Fruit fly (Drosophila melanogaster) whole organism, wandering third instar larva: ENCODE results near the gene CG11771.

Experiments
- Abd-B ChIP-seq: fragments of >200 bp; optimal IDR thresholded peaks from 2 replicates; lab custom pipeline; 2017; ENCODE audit warnings: missing biosample characterization, missing genetic modification characterization
- CG32264 ChIP-seq: fragments of 200-800 bp; sonication (Bioruptor generic); optimal IDR thresholded peaks from 2 replicates; lab custom pipeline; 2016; ENCODE audit warnings: missing biosample characterization, missing genetic modification characterization
- CG9705 ChIP-seq: fragments of 200-800 bp; sonication (Bioruptor generic); optimal IDR thresholded peaks from 2 replicates; lab custom pipeline; 2018; ENCODE audit warnings: missing biosample characterization, mild to moderate bottlenecking, missing genetic modification characterization
- CrebA ChIP-seq: fragments of 200-800 bp; sonication (Bioruptor generic); optimal IDR thresholded peaks from 2 replicates; lab custom pipeline; 2016; ENCODE audit warnings: missing biosample characterization, mild to moderate bottlenecking, missing genetic modification characterization, borderline replicate concordance
- Dfd ChIP-seq: fragments of >200 bp; optimal IDR thresholded peaks from 2 replicates; lab custom pipeline; 2017; ENCODE audit warnings: missing biosample characterization, missing genetic modification characterization
- Dif ChIP-seq: fragments of 200-275, 200-300 bp; sonication (Bioruptor generic); optimal IDR thresholded peaks from 2 replicates; lab custom pipeline; 2018; ENCODE audit warnings: missing biosample characterization, missing genetic modification characterization; ENCODE audit not compliant: partially characterized antibody
- GATAd ChIP-seq: sonication (Bioruptor generic); optimal IDR thresholded peaks from 2 replicates; lab custom pipeline; 2016; ENCODE audit warnings: missing biosample characterization, missing genetic modification characterization
- HLH106 ChIP-seq: fragments of 200-800 bp; optimal IDR thresholded peaks from 3 replicates; lab custom pipeline; 2019; ENCODE audit warnings: missing biosample characterization, mild to moderate bottlenecking, missing genetic modification characterization, moderate library complexity
- Hnf4 ChIP-seq: fragments of 200-800 bp; sonication (Bioruptor generic); optimal IDR thresholded peaks from 2 replicates; lab custom pipeline; 2016; ENCODE audit warnings: missing biosample characterization, mild to moderate bottlenecking, missing genetic modification characterization
- Jra ChIP-seq: sonication (Bioruptor generic); optimal IDR thresholded peaks from 2 replicates; lab custom pipeline; 2016; ENCODE audit warnings: missing biosample characterization, missing genetic modification characterization
- Mio ChIP-seq: sonication (Bioruptor generic); optimal IDR thresholded peaks from 2 replicates; lab custom pipeline; 2016; ENCODE audit warnings: missing biosample characterization, missing genetic modification characterization
- Myc ChIP-seq: fragments of >200 bp; optimal IDR thresholded peaks from 2 replicates; lab custom pipeline; 2017
- Rel ChIP-seq, 2 experiments: fragments of 200-800 bp; sonication (Bioruptor generic) in 1 of 2; optimal IDR thresholded peaks; 2 replicates in 1 of 2; 3 replicates in 1 of 2; lab custom pipeline; 2016 to 2019; ENCODE audit warnings: mild to moderate bottlenecking in 2 of 2, missing biosample characterization in 2 of 2, missing genetic modification characterization in 2 of 2, moderate library complexity in 1 of 2
- Sp1 ChIP-seq: fragments of 200-800 bp; sonication (Bioruptor generic); optimal IDR thresholded peaks from 3 replicates; lab custom pipeline; 2019; ENCODE audit warnings: missing biosample characterization, mild to moderate bottlenecking, missing genetic modification characterization, moderate library complexity
- Vsx2 ChIP-seq: fragments of 200-300, 225-300 bp; sonication (Bioruptor generic); optimal IDR thresholded peaks from 2 replicates; lab custom pipeline; 2018; ENCODE audit warnings: missing biosample characterization, missing genetic modification characterization; ENCODE audit not compliant: partially characterized antibody
- br ChIP-seq: fragments of 200-800 bp; sonication (Bioruptor generic); optimal IDR thresholded peaks from 2 replicates; lab custom pipeline; 2016; ENCODE audit warnings: missing biosample characterization, missing genetic modification characterization
- dl ChIP-seq, 2 experiments: fragments of 175-275, 200-275 bp in 1 of 2; fragments of 200-275 bp in 1 of 2; sonication (Bioruptor generic); optimal IDR thresholded peaks; lab custom pipeline; 2018; ENCODE audit warnings: mild to moderate bottlenecking in 2 of 2, missing biosample characterization in 2 of 2, missing genetic modification characterization in 2 of 2, moderate library complexity in 2 of 2; ENCODE audit not compliant: partially characterized antibody in 2 of 2, insufficient read depth in 1 of 2
- dmrt93B ChIP-seq: fragments of 200-800 bp; sonication (Bioruptor generic); optimal IDR thresholded peaks from 2 replicates; lab custom pipeline; 2018; ENCODE audit warnings: missing biosample characterization, mild to moderate bottlenecking, missing genetic modification characterization
- dsf ChIP-seq: sonication (Bioruptor generic); optimal IDR thresholded peaks from 2 replicates; lab custom pipeline; 2016; ENCODE audit warnings: missing biosample characterization, missing genetic modification characterization, borderline replicate concordance
- ey ChIP-seq: fragments of 200-800 bp; sonication (Bioruptor generic); optimal IDR thresholded peaks from 2 replicates; lab custom pipeline; 2016; ENCODE audit warnings: missing biosample characterization, missing genetic modification characterization
- h ChIP-seq: fragments of 200-800 bp; sonication (Bioruptor generic); optimal IDR thresholded peaks from 3 replicates; lab custom pipeline; 2016; ENCODE audit warnings: missing biosample characterization, mild to moderate bottlenecking, missing genetic modification characterization
- jim ChIP-seq: fragments of 175-275, 200-325 bp; sonication (Bioruptor generic); optimal IDR thresholded peaks from 2 replicates; lab custom pipeline; 2016; ENCODE audit warnings: missing biosample characterization, mild to moderate bottlenecking, missing genetic modification characterization
- pan ChIP-seq: fragments of >200 bp; optimal IDR thresholded peaks from 2 replicates; lab custom pipeline; 2017
- sage ChIP-seq: fragments of 200-800 bp; sonication (Bioruptor generic); optimal IDR thresholded peaks from 2 replicates; lab custom pipeline; 2016; ENCODE audit warnings: missing biosample characterization, mild to moderate bottlenecking, missing genetic modification characterization
- tai ChIP-seq: sonication (Bioruptor generic); optimal IDR thresholded peaks from 2 replicates; lab custom pipeline; 2016; ENCODE audit warnings: missing biosample characterization, missing genetic modification characterization
- usp ChIP-seq: fragments of >200 bp; optimal IDR thresholded peaks from 2 replicates; lab custom pipeline; 2017; ENCODE audit warnings: missing biosample characterization, missing genetic modification characterization
- woc ChIP-seq: sonication (Bioruptor generic); optimal IDR thresholded peaks from 2 replicates; lab custom pipeline; 2016; ENCODE audit warnings: missing biosample characterization, mild to moderate bottlenecking, missing genetic modification characterization

The CG11771 gene

dm6 chr3R:24900816-24901215 is 31.0 kb upstream of the CG11771 start, which contains the start of gene CG10845:
TSS of gene CG10845 (plus strand) at chr3R:24901116.
- TF ChIP-seq CG9705 (GFP tag; lab: Kevin White, UChicago), result no peak
- no peak for TF ChIP-seq Hnf4 (GFP tag; lab: Kevin White, UChicago)
- no peak for TF ChIP-seq usp (GFP tag; lab: Kevin White, UChicago)
- no peak for TF ChIP-seq Rel (GFP tag; optimal IDR thresholded peaks at IDR 0.05; lab: Kevin White, UChicago)
- no peak for TF ChIP-seq Rel (tag; optimal IDR thresholded peaks at IDR 0.05; lab: Kevin White, UChicago)

dm6 chr3R:24905959-24906634 is 25.7 kb upstream of the CG11771 start, which contains the start of gene CG13643:
TSS of gene CG13643 (minus strand) at chr3R:24906004.
- TF ChIP-seq usp (GFP tag; lab: Kevin White, UChicago) (no peak), Dfd (GFP tag; lab: Kevin White, UChicago) (no peak), pan (lab: Kevin White, UChicago) (no peak), Jra (GFP tag; lab: Kevin White, UChicago) (no peak), Sp1 (GFP tag; lab: Kevin White, UChicago) (no peak), br (GFP tag; lab: Kevin White, UChicago) (no peak), dmrt93B (GFP tag; lab: Kevin White, UChicago) (no peak), woc (GFP tag; lab: Kevin White, UChicago) (no peak)

- TF ChIP-seq Sp1 (GFP tag; lab: Kevin White, UChicago), result no peak
- TF ChIP-seq HLH106 (tag; lab: Kevin White, UChicago), result no peak
- TF ChIP-seq Abd-B (GFP tag; lab: Kevin White, UChicago), result no peak
- no peak for TF ChIP-seq tai (GFP tag; lab: Kevin White, UChicago)
- TF ChIP-seq h (GFP tag; lab: Kevin White, UChicago), result no peak
- no peak for TF ChIP-seq jim (GFP tag; lab: Kevin White, UChicago)
- TF ChIP-seq ey (GFP tag; lab: Kevin White, UChicago), result no peak
- TF ChIP-seq CG32264, result no peak
- no peak for TF ChIP-seq CrebA (GFP tag; lab: Kevin White, UChicago)
- no peak for TF ChIP-seq GATAd
- TF ChIP-seq Vsx2 (GFP tag; lab: Kevin White, UChicago), result no peak
- no peak for TF ChIP-seq Dif (GFP tag; lab: Kevin White, UChicago)
- TF ChIP-seq Mio (GFP tag; lab: Kevin White, UChicago), result no peak
- TF ChIP-seq dl (GFP tag; optimal IDR thresholded peaks at IDR 0.05; lab: Kevin White, UChicago; ENCODE audit: insufficient read depth in 1 of 2, partially characterized antibody in 2 of 2), result no peak
- no peak for TF ChIP-seq CG9705 (GFP tag; lab: Kevin White, UChicago)
- TF ChIP-seq br (GFP tag; lab: Kevin White, UChicago), result no peak
- no peak for TF ChIP-seq usp (GFP tag; lab: Kevin White, UChicago)
- TF ChIP-seq, all 38 proteins: peak for 0
Measured at dm6 chr3R:24906648-24907047, 25.2 kb upstream of the CG11771 start.

- TF ChIP-seq Dif (GFP tag; lab: Kevin White, UChicago), result no peak
- no peak for TF ChIP-seq HLH106 (tag; lab: Kevin White, UChicago)
Measured at dm6 chr3R:24908034-24908433, 23.8 kb upstream of the CG11771 start.

DNA sequence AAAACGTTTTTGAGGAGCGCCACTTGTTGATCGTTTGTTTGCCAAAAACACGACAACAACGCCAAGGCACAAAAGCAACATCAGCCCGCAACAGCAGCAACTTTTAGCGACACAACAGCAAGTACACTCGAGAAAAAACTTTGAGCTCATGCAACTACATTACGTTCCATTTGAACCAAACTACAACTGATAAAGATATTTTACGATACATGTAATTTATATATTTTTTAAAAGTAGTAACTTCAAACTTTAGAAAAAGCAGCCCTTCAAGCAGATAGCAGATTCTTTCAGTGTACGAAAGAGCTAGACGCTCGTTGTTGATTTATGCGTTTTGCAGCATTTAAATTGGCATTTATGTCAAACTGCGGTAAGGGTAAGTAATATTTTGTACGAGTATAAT is 21.7 kb upstream of the CG11771 start:
- no peak for TF ChIP-seq usp (GFP tag; lab: Kevin White, UChicago)
- no peak for TF ChIP-seq Sp1 (GFP tag; lab: Kevin White, UChicago)
- TF ChIP-seq dsf (GFP tag; lab: Kevin White, UChicago), result no peak
- no peak for TF ChIP-seq tai (GFP tag; lab: Kevin White, UChicago)
- TF ChIP-seq jim (GFP tag; lab: Kevin White, UChicago), result no peak
- no peak for TF ChIP-seq Myc
- no peak for TF ChIP-seq Abd-B (GFP tag; lab: Kevin White, UChicago)
- TF ChIP-seq CG9705 (GFP tag; lab: Kevin White, UChicago), result no peak
- TF ChIP-seq Jra (GFP tag; lab: Kevin White, UChicago), result no peak
- TF ChIP-seq br (GFP tag; lab: Kevin White, UChicago), result no peak
- TF ChIP-seq GATAd, result no peak
- no peak for TF ChIP-seq sage (GFP tag; lab: Kevin White, UChicago)
- no peak for TF ChIP-seq Dfd (GFP tag; lab: Kevin White, UChicago)
- TF ChIP-seq Hnf4 (GFP tag; lab: Kevin White, UChicago), result no peak
